Worm (Caenorhabditis elegans) whole organism, L2 larva: Measurements from ENCODE around the gene C14A4.8.
A peak's percentile ranks its signal among the peaks of the same experiment; 100 is the strongest.

Experiments used
- C34F6.9 ChIP-seq: fragments of 150-350 bp; optimal IDR thresholded peaks from 2 replicates; lab custom pipeline; 2014; ENCODE audit warnings: missing biosample characterization, missing genetic modification characterization
- F13H6.1 ChIP-seq: sonication (generic microtip); optimal IDR thresholded peaks from 2 replicates; lab custom pipeline; 2016; ENCODE audit warnings: missing genetic modification characterization, missing compliant biosample characterization
- Y55F3AM.14 ChIP-seq: fragments of 200-800 bp; sonication (Bioruptor generic); optimal IDR thresholded peaks from 2 replicates; lab custom pipeline; 2018; ENCODE audit warnings: mild to moderate bottlenecking, missing genetic modification characterization, missing compliant biosample characterization
- alr-1 ChIP-seq: fragments of 150-350 bp; optimal IDR thresholded peaks from 2 replicates; lab custom pipeline; 2014; ENCODE audit warnings: missing biosample characterization, missing genetic modification characterization
- aly-2 ChIP-seq: fragments of 150-350 bp; optimal IDR thresholded peaks from 2 replicates; lab custom pipeline; 2014; ENCODE audit warnings: missing biosample characterization, missing genetic modification characterization
- ama-1 ChIP-seq: fragments of 150-350 bp; optimal IDR thresholded peaks from 2 replicates; lab custom pipeline; 2018; ENCODE audit warnings: inconsistent platforms
- blmp-1 ChIP-seq: sonication (generic microtip); optimal IDR thresholded peaks from 2 replicates; lab custom pipeline; 2017; ENCODE audit warnings: missing genetic modification characterization, mild to moderate bottlenecking, missing compliant biosample characterization, antibody characterized with exemption, moderate library complexity; ENCODE audit not compliant: insufficient read depth
- ceh-16 ChIP-seq: fragments of 150-350 bp; optimal IDR thresholded peaks from 2 replicates; lab custom pipeline; 2014; ENCODE audit warnings: missing biosample characterization, missing genetic modification characterization
- dmd-4 ChIP-seq: sonication (generic microtip); optimal IDR thresholded peaks from 2 replicates; lab custom pipeline; 2017; ENCODE audit warnings: missing biosample characterization, missing genetic modification characterization
- elt-1 ChIP-seq: fragments of 150-350 bp; optimal IDR thresholded peaks from 2 replicates; lab custom pipeline; 2014; ENCODE audit warnings: missing biosample characterization, missing genetic modification characterization
- elt-3 ChIP-seq: sonication (generic microtip); optimal IDR thresholded peaks from 2 replicates; lab custom pipeline; 2017; ENCODE audit warnings: missing biosample characterization, missing genetic modification characterization
- fos-1 ChIP-seq: fragments of 150-350 bp; optimal IDR thresholded peaks from 2 replicates; lab custom pipeline; 2014; ENCODE audit warnings: missing biosample characterization, missing genetic modification characterization
- gmeb-1 ChIP-seq: fragments of 150-350 bp; optimal IDR thresholded peaks from 2 replicates; lab custom pipeline; 2014; ENCODE audit warnings: missing biosample characterization, missing genetic modification characterization
- lin-11 ChIP-seq: fragments of 150-350 bp; sonication (generic microtip); optimal IDR thresholded peaks from 2 replicates; lab custom pipeline; 2014; ENCODE audit warnings: missing biosample characterization, missing genetic modification characterization, inconsistent platforms, mixed read lengths
- lin-13 ChIP-seq: fragments of 150-350 bp; optimal IDR thresholded peaks from 2 replicates; lab custom pipeline; 2014; ENCODE audit warnings: missing biosample characterization, missing genetic modification reagents, missing genetic modification characterization
- lsy-2 ChIP-seq, 2 experiments: fragments of 150-350 bp in 1 of 2; sonication (generic microtip) in 1 of 2; optimal IDR thresholded peaks; 2 replicates each; lab custom pipeline; 2014 to 2017; ENCODE audit warnings: missing biosample characterization in 2 of 2, missing genetic modification characterization in 2 of 2
- mab-5 ChIP-seq: fragments of 150-350 bp; optimal IDR thresholded peaks from 2 replicates; lab custom pipeline; 2014; ENCODE audit warnings: missing biosample characterization, missing genetic modification characterization
- mbf-1 ChIP-seq: sonication (generic microtip); optimal IDR thresholded peaks from 2 replicates; lab custom pipeline; 2017; ENCODE audit warnings: missing biosample characterization, missing genetic modification characterization
- mdl-1 ChIP-seq, 2 experiments: fragments of 150-350 bp in 1 of 2; sonication (generic microtip) in 1 of 2; optimal IDR thresholded peaks; 2 replicates each; lab custom pipeline; 2017; ENCODE audit warnings: missing biosample characterization in 2 of 2, missing genetic modification characterization in 2 of 2
- nhr-11 ChIP-seq: fragments of 150-350 bp; optimal IDR thresholded peaks from 2 replicates; lab custom pipeline; 2014; ENCODE audit warnings: missing biosample characterization, missing genetic modification characterization
- nhr-129 ChIP-seq: fragments of 150-350 bp; optimal IDR thresholded peaks from 2 replicates; lab custom pipeline; 2014; ENCODE audit warnings: missing biosample characterization, missing genetic modification characterization
- nhr-21 ChIP-seq: fragments of 150-350 bp; optimal IDR thresholded peaks from 2 replicates; lab custom pipeline; 2014; ENCODE audit warnings: missing biosample characterization, missing genetic modification characterization
- nhr-23 ChIP-seq: fragments of 150-350 bp; optimal IDR thresholded peaks from 2 replicates; lab custom pipeline; 2014; ENCODE audit warnings: missing biosample characterization, missing genetic modification reagents, missing genetic modification characterization
- nhr-237 ChIP-seq: fragments of 150-350 bp; optimal IDR thresholded peaks from 2 replicates; lab custom pipeline; 2014; ENCODE audit warnings: missing biosample characterization, missing genetic modification characterization
- nhr-25 ChIP-seq: fragments of 150-350 bp; sonication (generic microtip); optimal IDR thresholded peaks from 3 replicates; lab custom pipeline; 2014; ENCODE audit warnings: missing biosample characterization, missing genetic modification characterization
- nhr-6 ChIP-seq: fragments of 150-350 bp; optimal IDR thresholded peaks from 2 replicates; lab custom pipeline; 2014; ENCODE audit warnings: missing biosample characterization, missing genetic modification characterization
- nhr-77 ChIP-seq: fragments of 150-350 bp; optimal IDR thresholded peaks from 2 replicates; lab custom pipeline; 2014; ENCODE audit warnings: missing biosample characterization, missing genetic modification characterization
- peb-1 ChIP-seq: fragments of 150-350 bp; optimal IDR thresholded peaks from 2 replicates; lab custom pipeline; 2014; ENCODE audit warnings: missing biosample characterization, missing genetic modification characterization
- sem-4 ChIP-seq: fragments of 150-350 bp; optimal IDR thresholded peaks from 2 replicates; lab custom pipeline; 2014; ENCODE audit warnings: missing biosample characterization, missing genetic modification reagents, missing genetic modification characterization
- skn-1 ChIP-seq: sonication (generic microtip); optimal IDR thresholded peaks from 2 replicates; lab custom pipeline; 2017; ENCODE audit warnings: missing biosample characterization, missing genetic modification characterization
- sma-3 ChIP-seq: sonication (generic microtip); optimal IDR thresholded peaks from 2 replicates; lab custom pipeline; 2016; ENCODE audit warnings: missing genetic modification reagents, missing genetic modification characterization, missing compliant biosample characterization
- sma-9 ChIP-seq, 2 experiments: fragments of 150-350 bp in 1 of 2; sonication (generic microtip) in 1 of 2; optimal IDR thresholded peaks; 2 replicates each; lab custom pipeline; 2014 to 2016; ENCODE audit warnings: missing genetic modification characterization in 2 of 2, mild to moderate bottlenecking in 1 of 2, missing biosample characterization in 1 of 2, missing compliant biosample characterization in 1 of 2, missing genetic modification reagents in 1 of 2, moderate library complexity in 1 of 2
- snpc-4 ChIP-seq: fragments of 150-350 bp; optimal IDR thresholded peaks from 2 replicates; lab custom pipeline; 2014; ENCODE audit warnings: missing biosample characterization, missing genetic modification characterization
- unc-39 ChIP-seq: fragments of 150-350 bp; optimal IDR thresholded peaks from 2 replicates; lab custom pipeline; 2014; ENCODE audit warnings: missing biosample characterization, missing genetic modification characterization
- unc-55 ChIP-seq: fragments of 150-350 bp; sonication (generic microtip); optimal IDR thresholded peaks from 3 replicates; lab custom pipeline; 2014; ENCODE audit warnings: missing biosample characterization, missing genetic modification reagents, missing genetic modification characterization
- unc-62 ChIP-seq: fragments of 150-350 bp; optimal IDR thresholded peaks from 2 replicates; lab custom pipeline; 2014; ENCODE audit warnings: missing biosample characterization, missing genetic modification reagents, missing genetic modification characterization
- zag-1 ChIP-seq: fragments of 150-350 bp; optimal IDR thresholded peaks from 2 replicates; lab custom pipeline; 2014; ENCODE audit warnings: missing biosample characterization, missing genetic modification characterization
- ztf-1 ChIP-seq: fragments of 200-800 bp; sonication (Bioruptor generic); conservative IDR thresholded peaks from 2 replicates; pipeline ENCODE4 v1.3.6; 2022; ENCODE audit warnings: missing genetic modification characterization, missing compliant biosample characterization
- ztf-4 ChIP-seq: fragments of 150-350 bp; optimal IDR thresholded peaks from 2 replicates; lab custom pipeline; 2014; ENCODE audit warnings: missing biosample characterization, missing genetic modification characterization

C14A4.8 gene

ce11 chrII:10559671-10560184, 38.2 kb downstream of the C14A4.8 start:
- TF ChIP-seq fos-1 (tag; lab: Kevin White, UChicago) = peak; percentile 4
- TF ChIP-seq nhr-6 (tag; lab: Kevin White, UChicago) = peak; percentile 13
- no peak for TF ChIP-seq unc-62
- TF ChIP-seq unc-39 (tag; lab: Kevin White, UChicago) = no peak
- peak; percentile 7 for TF ChIP-seq ama-1
- peak; percentile 23 for TF ChIP-seq nhr-21 (tag; lab: Kevin White, UChicago)
- no peak for TF ChIP-seq elt-3 (tag; lab: Kevin White, UChicago)

ce11 chrII:10558962-10559415, 39.0 kb downstream of the C14A4.8 start:
- TF ChIP-seq C34F6.9 (peak; percentile 86), gmeb-1 (tag; lab: Kevin White, UChicago) (peak; percentile 60), snpc-4 (tag; lab: Kevin White, UChicago) (peak; percentile 28), nhr-21 (tag; lab: Kevin White, UChicago) (peak; percentile 68), peb-1 (tag; lab: Kevin White, UChicago) (no peak), dmd-4 (no peak), nhr-25 (peak; percentile 85), lin-13 (GFP tag; lab: Kevin White, UChicago) (peak; percentile 3), skn-1 (tag; lab: Kevin White, UChicago) (no peak), lin-11 (peak; percentile 16), blmp-1 (tag; lab: Kevin White, UChicago) (peak; percentile 60), mdl-1 (tag; optimal IDR thresholded peaks at IDR 0.05; lab: Kevin White, UChicago) (peak in 1 of 2 experiments; percentile 7), nhr-23 (tag; lab: Kevin White, UChicago) (no peak), unc-55 (GFP tag; lab: Kevin White, UChicago) (no peak), alr-1 (tag; lab: Kevin White, UChicago) (no peak), sma-9 (GFP tag; optimal IDR thresholded peaks at IDR 0.05; lab: Kevin White, UChicago) (peak; percentile 73), sma-9 (tag; optimal IDR thresholded peaks at IDR 0.05; lab: Kevin White, UChicago) (no peak), nhr-11 (tag; lab: Kevin White, UChicago) (no peak), nhr-77 (tag; lab: Kevin White, UChicago) (no peak), nhr-237 (tag; lab: Kevin White, UChicago) (no peak), sma-3 (peak; percentile 59), ztf-4 (tag; lab: Kevin White, UChicago) (peak; percentile 62), sem-4 (tag; lab: Kevin White, UChicago) (peak; percentile 73), ceh-16 (tag; lab: Kevin White, UChicago) (no peak), ama-1 (peak; percentile 81), aly-2 (no peak), Y55F3AM.14 (GFP tag; lab: Kevin White, UChicago) (peak; percentile 53), mab-5 (tag; lab: Kevin White, UChicago) (peak; percentile 41), lsy-2 (tag; optimal IDR thresholded peaks at IDR 0.05; lab: Kevin White, UChicago) (peak in 1 of 2 experiments; percentile 67), mbf-1 (no peak), elt-1 (tag; lab: Kevin White, UChicago) (no peak), zag-1 (tag; lab: Kevin White, UChicago) (no peak), ztf-1 (no peak), F13H6.1 (tag; lab: Kevin White, UChicago) (peak; percentile 50), nhr-129 (tag; lab: Kevin White, UChicago) (peak; percentile 77), nhr-6 (tag; lab: Kevin White, UChicago) (no peak)

ce11 chrII:10558345-10558744, 39.6 kb downstream of the C14A4.8 start:
- TF ChIP-seq nhr-6 (tag; lab: Kevin White, UChicago) (peak; percentile 20), sma-9 (GFP tag; optimal IDR thresholded peaks at IDR 0.05; lab: Kevin White, UChicago) (peak; percentile 66), sma-9 (tag; optimal IDR thresholded peaks at IDR 0.05; lab: Kevin White, UChicago) (no peak), mdl-1 (tag; optimal IDR thresholded peaks at IDR 0.05; lab: Kevin White, UChicago) (peak; percentile 6 to 43), F13H6.1 (tag; lab: Kevin White, UChicago) (peak; percentile 45), C34F6.9 (no peak), nhr-129 (tag; lab: Kevin White, UChicago) (peak; percentile 58), Y55F3AM.14 (GFP tag; lab: Kevin White, UChicago) (no peak)
